Fruit fly (Drosophila melanogaster): ENCODE measurements around the gene CG17378.

CG17378 gene

DNA sequence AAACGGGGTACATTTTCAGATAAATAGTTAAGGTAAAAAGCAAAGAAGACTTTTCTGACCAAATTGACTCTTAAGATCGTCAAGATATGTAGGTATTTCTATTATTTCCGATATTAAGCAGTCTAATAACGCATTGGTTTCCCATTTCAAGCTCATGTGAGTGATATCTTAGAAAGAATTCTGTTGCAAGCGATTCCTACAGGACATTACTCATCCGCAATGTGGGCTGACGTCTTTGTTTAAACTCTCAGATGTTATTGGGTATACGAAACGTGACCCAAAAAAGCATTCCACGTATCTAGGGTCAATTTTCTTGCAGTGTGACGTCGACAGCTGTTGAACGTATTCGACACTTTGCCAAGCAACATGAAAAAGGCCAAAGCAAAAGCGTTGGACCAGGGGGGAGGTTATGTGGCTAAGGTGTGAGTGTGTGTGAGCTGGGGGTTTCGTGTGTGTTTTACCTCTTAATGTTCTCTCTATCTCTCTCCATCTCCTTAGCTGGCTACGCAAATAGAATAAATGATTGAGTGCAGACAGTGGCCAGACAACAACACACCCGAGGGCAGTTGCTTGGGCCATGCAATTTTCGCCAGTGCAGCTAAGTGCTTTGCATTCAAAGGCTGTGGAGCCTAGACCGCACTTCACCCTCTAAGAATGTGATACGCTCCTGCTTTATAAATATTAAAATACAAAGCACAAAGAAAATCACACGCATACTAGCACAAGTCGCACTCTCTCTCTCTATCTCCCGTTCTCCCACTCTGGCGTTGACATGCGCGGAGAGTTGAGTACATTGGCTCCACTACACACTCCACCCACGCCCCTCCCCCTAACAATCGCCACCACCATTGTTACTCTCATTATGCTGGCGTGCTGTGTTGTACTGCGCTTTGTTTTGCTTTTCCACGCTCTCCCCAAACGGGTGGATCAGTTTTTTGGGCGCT lies 13.5 kb downstream of the CG17378 start (continued):
- TF ChIP-seq CG9876 (GFP tag; optimal IDR thresholded peaks at IDR 0.05) (peak; percentile 92), CG4282 (GFP tag; optimal IDR thresholded peaks at IDR 0.05) (peak; percentile 89), fu2 (GFP tag; optimal IDR thresholded peaks at IDR 0.05) (peak; percentile 97), vnd (GFP tag; IDR thresholded peaks at IDR 0.05; ENCODE audit: partially characterized antibody) (no peak), Kr (GFP tag; optimal IDR thresholded peaks at IDR 0.05) (no peak), gce (GFP tag; IDR thresholded peaks at IDR 0.05) (peak; percentile 59), Meics (GFP tag; optimal IDR thresholded peaks at IDR 0.05) (peak; percentile 97), CG15479 (GFP tag; optimal IDR thresholded peaks at IDR 0.05) (no peak), CG10431 (GFP tag; optimal IDR thresholded peaks at IDR 0.05) (peak; percentile 88), Ada2b (GFP tag; IDR thresholded peaks at IDR 0.05) (peak; percentile 83), sob (GFP tag; IDR thresholded peaks at IDR 0.05) (peak; percentile 77), usp (GFP tag; optimal IDR thresholded peaks at IDR 0.05) (no peak), crp (GFP tag; optimal IDR thresholded peaks at IDR 0.05) (peak; percentile 38 to 75), unpg (GFP tag; optimal IDR thresholded peaks at IDR 0.05) (peak; percentile 88), CG7745 (tag; optimal IDR thresholded peaks at IDR 0.05) (no peak), Hmr (GFP tag; optimal IDR thresholded peaks at IDR 0.05) (peak; percentile 96), tap (tag; optimal IDR thresholded peaks at IDR 0.05) (peak; percentile 91), YL-1 (GFP tag; optimal IDR thresholded peaks at IDR 0.05) (peak; percentile 79), seq (GFP tag; IDR thresholded peaks at IDR 0.05) (peak; percentile 89), Hey (tag; optimal IDR thresholded peaks at IDR 0.05) (peak; percentile 78), HHEX (GFP tag; optimal IDR thresholded peaks at IDR 0.05) (peak; percentile 94), CG10959 (GFP tag; IDR thresholded peaks at IDR 0.05) (peak; percentile 25), disco-r (GFP tag; optimal IDR thresholded peaks at IDR 0.05) (peak; percentile 96), CG11560 (tag; IDR thresholded peaks at IDR 0.05) (peak; percentile 84), CG15269 (tag; optimal IDR thresholded peaks at IDR 0.05) (peak; percentile 95), Atf3 (GFP tag; optimal IDR thresholded peaks at IDR 0.05) (peak; percentile 95), CG8478 (optimal IDR thresholded peaks at IDR 0.05) (peak; percentile 21), Jarid2 (GFP tag; optimal IDR thresholded peaks at IDR 0.05) (peak; percentile 5), Chrac-16 (GFP tag; optimal IDR thresholded peaks at IDR 0.05) (peak; percentile 94), jumu (GFP tag; optimal IDR thresholded peaks at IDR 0.05) (peak; percentile 97), CG7271 (tag; optimal IDR thresholded peaks at IDR 0.05) (peak; percentile 62), rib (GFP tag; IDR thresholded peaks at IDR 0.05) (peak; percentile 62), corto (GFP tag; optimal IDR thresholded peaks at IDR 0.05) (peak; percentile 5), CG7357 (GFP tag; IDR thresholded peaks at IDR 0.05) (peak; percentile 89), CG1233 (GFP tag; optimal IDR thresholded peaks at IDR 0.05) (peak; percentile 96), CG10147 (GFP tag; optimal IDR thresholded peaks at IDR 0.05) (peak; percentile 96), CG16863 (GFP tag; optimal IDR thresholded peaks at IDR 0.05) (peak; percentile 97), CG8388 (GFP tag; optimal IDR thresholded peaks at IDR 0.05) (peak; percentile 92), Xrp1 (GFP tag; IDR thresholded peaks at IDR 0.05) (peak; percentile 82), CG6791 (GFP tag; IDR thresholded peaks at IDR 0.05; ENCODE audit: partially characterized antibody) (peak; percentile 45; the same call in 1 of the 3 replicates), CG30431 (GFP tag; optimal IDR thresholded peaks at IDR 0.05) (peak; percentile 93), bsh (GFP tag; optimal IDR thresholded peaks at IDR 0.05) (peak; percentile 91 to 92), amos (GFP tag; IDR thresholded peaks at IDR 0.05; ENCODE audit: partially characterized antibody) (peak; percentile 45; the same call in 1 of the 2 replicates), Dbx (GFP tag; IDR thresholded peaks at IDR 0.05) (peak; percentile 78), CG1647 (GFP tag; optimal IDR thresholded peaks at IDR 0.05) (peak; percentile 94), HLHmδ (GFP tag; optimal IDR thresholded peaks at IDR 0.05) (no peak), run (tag; optimal IDR thresholded peaks at IDR 0.05) (peak; percentile 87), CG17802 (tag; optimal IDR thresholded peaks at IDR 0.05) (peak; percentile 64)
